Worm (Caenorhabditis elegans) whole organism, late embryonic: ENCODE results near the gene F54C9.11.

ENCODE experiments used
- ama-1 ChIP-seq: fragments of 150-350 bp; optimal IDR thresholded peaks from 2 replicates; lab custom pipeline; 2014
- elt-2 ChIP-seq: sonication (generic microtip); optimal IDR thresholded peaks from 2 replicates; lab custom pipeline; 2016; ENCODE audit warnings: missing genetic modification reagents, missing genetic modification characterization, missing compliant biosample characterization
- fax-1 ChIP-seq: sonication (generic microtip); optimal IDR thresholded peaks from 2 replicates; lab custom pipeline; 2016; ENCODE audit warnings: missing genotype, missing genetic modification characterization, missing compliant biosample characterization
- fkh-10 ChIP-seq: fragments of 150-350 bp; optimal IDR thresholded peaks from 2 replicates; lab custom pipeline; 2014; ENCODE audit warnings: missing biosample characterization, missing genetic modification reagents, missing genetic modification characterization
- mec-3 ChIP-seq: sonication (generic microtip); optimal IDR thresholded peaks from 2 replicates; lab custom pipeline; 2016; ENCODE audit warnings: borderline replicate concordance, missing genetic modification characterization, missing compliant biosample characterization
- nfya-1 ChIP-seq: sonication (generic microtip); optimal IDR thresholded peaks from 2 replicates; lab custom pipeline; 2017; ENCODE audit warnings: missing genetic modification characterization, mild to moderate bottlenecking, missing compliant biosample characterization, antibody characterized with exemption, moderate library complexity
- nhr-11 ChIP-seq: fragments of 150-350 bp; optimal IDR thresholded peaks from 2 replicates; lab custom pipeline; 2014; ENCODE audit warnings: missing biosample characterization, missing genetic modification characterization
- pat-9 ChIP-seq: fragments of 200-800 bp; sonication (Bioruptor generic); optimal IDR thresholded peaks from 2 replicates; lab custom pipeline; 2018; ENCODE audit warnings: mild to moderate bottlenecking, missing genetic modification characterization, moderate library complexity, missing compliant biosample characterization
- sox-4 ChIP-seq: sonication (generic microtip); optimal IDR thresholded peaks from 2 replicates; lab custom pipeline; 2017; ENCODE audit warnings: mild to moderate bottlenecking, missing genetic modification characterization, inconsistent platforms, missing compliant biosample characterization
- unc-55 ChIP-seq: sonication (generic microtip); optimal IDR thresholded peaks from 2 replicates; lab custom pipeline; 2017; ENCODE audit warnings: missing biosample characterization, missing genetic modification reagents, missing genetic modification characterization

DNA sequence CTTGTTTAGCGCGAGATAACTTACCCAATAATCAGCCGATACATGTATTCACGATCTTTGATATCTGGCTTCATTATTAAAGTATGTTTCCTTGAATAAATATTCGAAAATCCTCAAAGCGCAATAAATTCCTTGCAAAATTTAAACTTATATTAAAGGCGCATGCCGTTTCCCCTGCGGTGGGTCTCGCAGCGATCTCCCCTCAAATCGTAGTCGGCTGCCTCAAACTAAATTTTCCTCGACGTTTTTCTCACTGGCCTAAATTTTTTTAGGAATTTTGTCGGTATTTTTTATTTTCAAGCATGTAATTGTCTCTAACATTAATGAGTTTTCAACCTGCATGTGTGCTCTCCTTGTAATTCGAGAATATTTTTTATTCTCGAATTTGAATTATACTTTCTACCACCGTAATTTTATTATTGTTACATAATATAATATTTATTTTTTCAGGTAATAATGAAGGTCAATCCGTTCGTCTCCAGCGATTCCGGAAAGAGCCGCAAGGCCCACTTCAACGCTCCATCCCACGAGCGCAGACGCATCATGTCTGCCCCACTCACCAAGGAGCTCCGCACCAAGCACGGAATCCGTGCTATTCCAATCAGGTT, 17.6 kb upstream of the F54C9.11 start, which contains the start of the genes cpf-1 and rpl-26:
- TF ChIP-seq unc-55 (GFP tag; lab: Kevin White, UChicago) (no peak), nhr-11 (no peak), mec-3 (no peak), fkh-10 (GFP tag; lab: Kevin White, UChicago) (no peak), pat-9 (tag; lab: Kevin White, UChicago) (no peak), sox-4 (tag; lab: Kevin White, UChicago) (no peak), ama-1 (lab: Kevin White, UChicago) (no peak), fax-1 (tag; lab: Kevin White, UChicago) (no peak), nfya-1 (tag; lab: Kevin White, UChicago) (peak; percentile 36), elt-2 (tag; lab: Kevin White, UChicago) (no peak)
